Worm (Caenorhabditis elegans): ENCODE data around the gene svh-1.

DNA sequence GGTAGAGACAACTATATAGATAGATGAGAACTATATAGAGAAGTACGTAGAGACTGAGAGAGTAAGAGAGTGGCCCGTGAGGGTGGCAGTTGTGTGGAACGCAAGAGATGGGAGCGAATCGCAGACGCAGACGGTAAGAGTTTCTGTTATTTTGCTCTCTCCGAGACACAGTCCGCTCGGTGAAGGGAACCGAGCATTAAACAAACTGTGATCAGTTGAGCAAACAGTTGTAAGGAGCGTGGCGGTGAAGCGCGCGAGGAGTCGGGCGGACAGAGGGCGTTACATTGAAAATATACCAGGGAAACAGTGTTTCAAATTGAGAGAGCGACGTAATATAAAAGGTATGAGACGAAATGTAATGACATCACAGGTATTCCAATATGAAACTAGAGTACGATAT is 23.1 kb downstream of the svh-1 start:
- TF ChIP-seq xnd-1 (tag; optimal IDR thresholded peaks at IDR 0.05): no peak
- no peak for TF ChIP-seq ccch-3 (GFP tag; optimal IDR thresholded peaks at IDR 0.05)
- peak; percentile 39 for TF ChIP-seq nhr-90 (tag; optimal IDR thresholded peaks at IDR 0.05)
- TF ChIP-seq F33H1.4 (GFP tag; IDR thresholded peaks at IDR 0.05): no peak
- TF ChIP-seq efl-1 (GFP tag; optimal IDR thresholded peaks at IDR 0.05): no peak
- TF ChIP-seq snpc-4 (GFP tag; optimal IDR thresholded peaks at IDR 0.05): no peak
- TF ChIP-seq snpc-4 (tag; optimal IDR thresholded peaks at IDR 0.05): peak in 2 of 4 experiments; percentile 53
- no peak for TF ChIP-seq egl-44 (GFP tag; IDR thresholded peaks at IDR 0.05)
- no peak for TF ChIP-seq fkh-3 (tag; optimal IDR thresholded peaks at IDR 0.05)
- no peak for TF ChIP-seq hmg-20 (GFP tag; IDR thresholded peaks at IDR 0.05)
- TF ChIP-seq ztf-6 (GFP tag; IDR thresholded peaks at IDR 0.05): no peak
- no peak for TF ChIP-seq nfya-1 (tag; optimal IDR thresholded peaks at IDR 0.05; ENCODE audit: borderline replicate concordance, insufficient read depth)
- no peak for TF ChIP-seq unc-62 (GFP tag; optimal IDR thresholded peaks at IDR 0.05)
- TF ChIP-seq hlh-26 (GFP tag; conservative IDR thresholded peaks at IDR 0.05): no peak
